Fruit fly (Drosophila melanogaster): Measurements from ENCODE around the gene RFeSP.

Gene RFeSP

DNA sequence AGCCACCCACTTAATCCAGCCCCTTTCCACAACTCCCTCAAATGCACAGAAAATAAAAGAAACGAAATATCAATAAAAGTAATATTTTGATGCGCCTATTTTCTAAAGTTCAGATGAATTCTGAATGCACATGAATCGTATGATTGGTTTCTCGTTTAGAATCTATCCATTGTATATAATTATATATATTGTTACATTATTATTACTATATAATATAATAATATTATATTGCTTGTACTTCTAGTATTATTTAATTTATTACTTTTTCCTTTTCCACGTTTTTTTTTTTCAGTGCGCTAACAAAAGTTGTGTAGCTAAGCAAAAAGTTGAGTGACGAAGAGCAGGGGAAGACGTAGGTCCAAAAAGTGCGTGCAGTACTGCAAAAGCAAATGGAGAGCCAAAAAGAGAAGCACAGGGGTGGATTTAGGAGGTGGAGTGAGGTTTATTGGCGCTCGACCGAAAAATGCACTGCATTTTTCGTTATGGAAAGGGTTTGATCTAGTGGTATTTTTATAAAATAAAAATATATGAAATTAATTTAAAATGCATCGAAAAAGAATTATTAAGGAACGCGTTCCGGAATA, 35.4 kb upstream of the RFeSP start (continued):
- TF ChIP-seq CG6175 (GFP tag; IDR thresholded peaks at IDR 0.05) (peak; percentile 17; the same call in 2 of the 3 replicates), CG42726 (GFP tag; IDR thresholded peaks at IDR 0.05; ENCODE audit: partially characterized antibody) (peak; percentile 76), Mrtf (GFP tag; IDR thresholded peaks at IDR 0.05) (peak; percentile 94), Trl (optimal IDR thresholded peaks at IDR 0.05) (no peak), Trl (GFP tag; optimal IDR thresholded peaks at IDR 0.05) (no peak), CG18262 (tag; optimal IDR thresholded peaks at IDR 0.05) (peak; percentile 93), CG33557 (GFP tag; optimal IDR thresholded peaks at IDR 0.05) (peak; percentile 28), CG11247 (GFP tag; IDR thresholded peaks at IDR 0.05) (peak; percentile 88), CG16863 (GFP tag; optimal IDR thresholded peaks at IDR 0.05) (no peak), CG8359 (GFP tag; optimal IDR thresholded peaks at IDR 0.05; ENCODE audit: borderline replicate concordance) (peak; percentile 75), cas (GFP tag; IDR thresholded peaks at IDR 0.05) (peak; percentile 79), Sry-δ (GFP tag; optimal IDR thresholded peaks at IDR 0.05) (no peak), NFAT (GFP tag; IDR thresholded peaks at IDR 0.05) (peak; percentile 89), CG9727 (GFP tag; optimal IDR thresholded peaks at IDR 0.05) (peak; percentile 93), CG32532 (GFP tag; IDR thresholded peaks at IDR 0.05) (peak; percentile 76), schlank (tag; optimal IDR thresholded peaks at IDR 0.05) (peak; percentile 13), ase (GFP tag; IDR thresholded peaks at IDR 0.05) (peak; percentile 85), prd (optimal IDR thresholded peaks at IDR 0.05) (no peak), prd (GFP tag; IDR thresholded peaks at IDR 0.05) (peak; percentile 94), crp (GFP tag; optimal IDR thresholded peaks at IDR 0.05) (peak in 1 of 2 experiments; percentile 51), CG6683 (GFP tag; optimal IDR thresholded peaks at IDR 0.05) (peak; percentile 95), Poxn (GFP tag; IDR thresholded peaks at IDR 0.05) (peak; percentile 56; the same call in 1 of the 2 replicates), fd3F (GFP tag; optimal IDR thresholded peaks at IDR 0.05) (peak; percentile 85), CG10654 (GFP tag; optimal IDR thresholded peaks at IDR 0.05) (peak; percentile 75), abd-A (tag; optimal IDR thresholded peaks at IDR 0.05) (peak; percentile 53), CG30431 (GFP tag; optimal IDR thresholded peaks at IDR 0.05) (peak; percentile 48), CG4360 (GFP tag; IDR thresholded peaks at IDR 0.05) (peak; percentile 23; the same call in 1 of the 2 replicates), CG11560 (tag; IDR thresholded peaks at IDR 0.05) (peak; percentile 83), Vsx1 (GFP tag; optimal IDR thresholded peaks at IDR 0.05) (peak; percentile 83), CG12391 (tag; optimal IDR thresholded peaks at IDR 0.05) (peak; percentile 98), disco-r (GFP tag; optimal IDR thresholded peaks at IDR 0.05) (no peak), TFAM (GFP tag; optimal IDR thresholded peaks at IDR 0.05) (no peak), CG6689 (GFP tag; IDR thresholded peaks at IDR 0.05) (peak; percentile 86), Sry-β (GFP tag; optimal IDR thresholded peaks at IDR 0.05) (peak; percentile 34), Dek (tag; optimal IDR thresholded peaks at IDR 0.05) (peak; percentile 92), Ets65A (GFP tag) (peak; percentile 84), CG12219 (GFP tag; optimal IDR thresholded peaks at IDR 0.05) (peak; percentile 72), CG4328 (GFP tag; optimal IDR thresholded peaks at IDR 0.05) (peak; percentile 80), CG1233 (GFP tag; optimal IDR thresholded peaks at IDR 0.05) (peak; percentile 93), row (GFP tag; IDR thresholded peaks at IDR 0.05) (peak; percentile 95), Sin3A (optimal IDR thresholded peaks at IDR 0.05) (no peak), CG16779 (GFP tag; IDR thresholded peaks at IDR 0.05) (peak; percentile 71; the same call in 1 of the 2 replicates), CG17385 (GFP tag; optimal IDR thresholded peaks at IDR 0.05) (peak; percentile 92), ATbp (GFP tag; optimal IDR thresholded peaks at IDR 0.05) (peak; percentile 93), CG13296 (GFP tag; optimal IDR thresholded peaks at IDR 0.05) (peak; percentile 96), CG6272 (GFP tag; IDR thresholded peaks at IDR 0.05) (peak; percentile 90), Rfx (GFP tag; IDR thresholded peaks at IDR 0.05) (peak; percentile 96), Sox102F (GFP tag; optimal IDR thresholded peaks at IDR 0.05) (peak; percentile 99), jigr1 (GFP tag; IDR thresholded peaks at IDR 0.05) (peak; percentile 73), lola (GFP tag; optimal IDR thresholded peaks at IDR 0.05) (peak in 1 of 3 experiments; percentile 59), CG12155 (GFP tag; optimal IDR thresholded peaks at IDR 0.05) (peak; percentile 81)

Data from whole organism, embryonic.